Fruit fly (Drosophila melanogaster) whole organism: ENCODE results near the gene Ir75a.

ENCODE experiments used
- Dll ChIP-seq: fragments of >200 bp; optimal IDR thresholded peaks from 2 replicates; lab custom pipeline; 2017
- pan ChIP-seq: fragments of >200 bp; optimal IDR thresholded peaks from 2 replicates; lab custom pipeline; 2017
- usp ChIP-seq: fragments of >200 bp; optimal IDR thresholded peaks from 2 replicates; lab custom pipeline; 2017; ENCODE audit warnings: missing biosample characterization, missing genetic modification characterization, mixed read lengths

DNA sequence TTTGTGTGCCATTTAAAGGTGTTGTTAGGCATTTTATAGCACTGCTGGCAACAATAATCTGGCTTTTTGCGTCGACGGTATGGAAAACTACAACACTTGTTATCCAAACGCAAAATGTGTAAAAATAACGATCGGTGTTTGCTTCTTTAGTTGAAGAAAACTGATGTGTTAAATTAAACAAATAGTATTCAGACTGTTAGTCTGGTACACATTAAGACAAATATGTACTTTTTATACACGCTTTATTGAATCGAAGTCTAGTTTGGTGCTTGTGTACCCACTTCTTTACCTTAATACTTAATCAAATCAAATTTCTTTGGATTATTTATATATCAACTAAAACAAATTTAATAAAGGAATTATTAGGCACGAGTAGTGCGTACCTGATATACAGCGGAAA is 26.2 kb downstream of the Ir75a start:
- no peak for TF ChIP-seq pan (lab: Kevin White, UChicago)
- TF ChIP-seq Dll (lab: Kevin White, UChicago), result no peak
- no peak for TF ChIP-seq usp (GFP tag; lab: Kevin White, UChicago)
